Fruit fly (Drosophila melanogaster) whole organism, embryonic: ENCODE measurements around the gene CG9360.

Source experiments
- Atf-2 ChIP-seq: fragments of 200-800 bp; sonication (Bioruptor generic); optimal IDR thresholded peaks from 2 replicates; lab custom pipeline; 2016; ENCODE audit warnings: missing biosample characterization, missing genetic modification characterization
- Atf3 ChIP-seq: fragments of 200-800 bp; sonication (Bioruptor generic); optimal IDR thresholded peaks from 3 replicates; lab custom pipeline; 2016; ENCODE audit warnings: missing biosample characterization, missing genetic modification characterization
- CG14441 ChIP-seq: fragments of 200-800 bp; sonication (Bioruptor generic); IDR thresholded peaks from 2 replicates; pipeline ENCODE4 v1.3.6; 2022; ENCODE audit warnings: missing biosample characterization, missing genetic modification characterization
- CG14965 ChIP-seq: fragments of 200-800 bp; sonication (Bioruptor generic); optimal IDR thresholded peaks from 2 replicates; lab custom pipeline; 2016; ENCODE audit warnings: missing biosample characterization, missing genetic modification characterization, borderline replicate concordance
- CG1602 ChIP-seq: fragments of 200-800 bp; sonication (Bioruptor generic); optimal IDR thresholded peaks from 3 replicates; lab custom pipeline; 2016; ENCODE audit warnings: missing biosample characterization, missing genetic modification characterization
- CG16863 ChIP-seq: fragments of 200-800 bp; sonication (Bioruptor generic); optimal IDR thresholded peaks from 3 replicates; lab custom pipeline; 2016; ENCODE audit warnings: missing biosample characterization, missing genetic modification characterization
- CG17385 ChIP-seq: fragments of 200-800 bp; sonication (Bioruptor generic); optimal IDR thresholded peaks from 3 replicates; lab custom pipeline; 2018; ENCODE audit warnings: missing biosample characterization, mild to moderate bottlenecking, missing genetic modification characterization
- CG1832 ChIP-seq: fragments of 200-800 bp; sonication (Bioruptor generic); optimal IDR thresholded peaks from 2 replicates; lab custom pipeline; 2017; ENCODE audit warnings: missing biosample characterization, mild to moderate bottlenecking, missing genetic modification characterization, inconsistent platforms
- CG2116 ChIP-seq: fragments of 200-800 bp; sonication (Bioruptor generic); optimal IDR thresholded peaks from 3 replicates; lab custom pipeline; 2018; ENCODE audit warnings: missing biosample characterization, mild to moderate bottlenecking, missing genetic modification characterization
- CG2712 ChIP-seq: fragments of 200-800 bp; optimal IDR thresholded peaks from 3 replicates; lab custom pipeline; 2019; ENCODE audit warnings: missing biosample characterization, mild to moderate bottlenecking, missing genetic modification characterization, moderate library complexity
- CG30431 ChIP-seq: fragments of 200-800 bp; sonication (Bioruptor generic); optimal IDR thresholded peaks from 2 replicates; lab custom pipeline; 2017; ENCODE audit warnings: missing biosample characterization, missing genetic modification characterization
- CG31365 ChIP-seq: fragments of 200-800 bp; sonication (Bioruptor generic); optimal IDR thresholded peaks from 2 replicates; lab custom pipeline; 2018; ENCODE audit warnings: missing biosample characterization, mild to moderate bottlenecking, missing genetic modification characterization
- CG4617 ChIP-seq: fragments of 200-800 bp; sonication (Bioruptor generic); optimal IDR thresholded peaks from 3 replicates; lab custom pipeline; 2016; ENCODE audit warnings: missing biosample characterization, missing genetic modification characterization, borderline replicate concordance
- CG4854 ChIP-seq: fragments of 200-800 bp; sonication (Bioruptor generic); optimal IDR thresholded peaks from 2 replicates; lab custom pipeline; 2016; ENCODE audit warnings: missing biosample characterization, missing genetic modification characterization, inconsistent platforms
- CG5180 ChIP-seq: fragments of 200-800 bp; sonication (Bioruptor generic); optimal IDR thresholded peaks from 3 replicates; lab custom pipeline; 2017; ENCODE audit warnings: missing biosample characterization, missing genetic modification characterization, mild to moderate bottlenecking, moderate library complexity, missing genetic modification reagents
- CG6175 ChIP-seq: fragments of 200-800 bp; sonication (Bioruptor generic); IDR thresholded peaks from 3 replicates; pipeline ENCODE4 v1.3.6; 2022; ENCODE audit warnings: missing biosample characterization, missing genetic modification characterization
- CG6254 ChIP-seq: fragments of 200-800 bp; sonication (Bioruptor generic); optimal IDR thresholded peaks from 3 replicates; lab custom pipeline; 2017; ENCODE audit warnings: mild to moderate bottlenecking, missing biosample characterization, missing genetic modification reagents, missing genetic modification characterization
- CG7928 ChIP-seq: fragments of 200-800 bp; sonication (Bioruptor generic); optimal IDR thresholded peaks from 2 replicates; lab custom pipeline; 2017; ENCODE audit warnings: missing biosample characterization, mild to moderate bottlenecking, missing genetic modification characterization
- CrebB ChIP-seq: fragments of 200-800 bp; sonication (Bioruptor generic); optimal IDR thresholded peaks from 3 replicates; lab custom pipeline; 2018; ENCODE audit warnings: missing biosample characterization, mild to moderate bottlenecking, missing genetic modification characterization
- Drgx ChIP-seq: fragments of 200-800 bp; sonication (Bioruptor generic); IDR thresholded peaks from 2 replicates; pipeline ENCODE4 v1.3.6; 2022; ENCODE audit warnings: missing biosample characterization, missing genetic modification characterization
- E2f2 ChIP-seq: fragments of 200-800 bp; sonication (Bioruptor generic); IDR thresholded peaks from 2 replicates; pipeline ENCODE4 v1.3.6; 2022; ENCODE audit warnings: missing biosample characterization, missing genetic modification characterization
- Elba2 ChIP-seq: fragments of 200-800 bp; sonication (Bioruptor generic); optimal IDR thresholded peaks from 3 replicates; lab custom pipeline; 2016; ENCODE audit warnings: missing biosample characterization, missing genetic modification characterization
- HLH54F ChIP-seq: fragments of 200-800 bp; sonication (Bioruptor generic); optimal IDR thresholded peaks from 3 replicates; lab custom pipeline; 2016; ENCODE audit warnings: missing biosample characterization, missing genetic modification characterization
- Hr39 ChIP-seq: fragments of >200 bp; optimal IDR thresholded peaks from 2 replicates; lab custom pipeline; 2017
- Mrtf ChIP-seq: fragments of 200-800 bp; sonication (Bioruptor generic); IDR thresholded peaks from 3 replicates; pipeline ENCODE4 v1.3.6; 2022; ENCODE audit warnings: missing biosample characterization, missing genetic modification characterization
- Neu2 ChIP-seq: fragments of 200-800 bp; sonication (Bioruptor generic); optimal IDR thresholded peaks from 3 replicates; lab custom pipeline; 2016; ENCODE audit warnings: missing biosample characterization, missing genetic modification characterization, borderline replicate concordance
- NfI ChIP-seq: fragments of 200-800 bp; sonication (Bioruptor generic); optimal IDR thresholded peaks from 3 replicates; lab custom pipeline; 2018; ENCODE audit warnings: missing biosample characterization, mild to moderate bottlenecking, missing genetic modification characterization, moderate library complexity
- Optix ChIP-seq: fragments of 200-800 bp; sonication (Bioruptor generic); IDR thresholded peaks from 3 replicates; pipeline ENCODE4 v1.3.6; 2022; ENCODE audit warnings: missing biosample characterization, missing genetic modification characterization
- Rfx ChIP-seq: fragments of 200-800 bp; sonication (Bioruptor generic); IDR thresholded peaks from 2 replicates; pipeline ENCODE4 v1.3.6; 2022; ENCODE audit warnings: missing biosample characterization, missing genetic modification characterization
- Rx ChIP-seq: fragments of 200-800 bp; sonication (Bioruptor generic); IDR thresholded peaks from 2 replicates; pipeline ENCODE4 v1.3.6; 2022; ENCODE audit warnings: missing biosample characterization, missing genetic modification characterization
- Ssrp ChIP-seq: fragments of 200-800 bp; sonication (Bioruptor generic); optimal IDR thresholded peaks from 2 replicates; lab custom pipeline; 2018; ENCODE audit warnings: missing biosample characterization, mild to moderate bottlenecking, missing genetic modification characterization, moderate library complexity
- ato ChIP-seq: fragments of 200-800 bp; sonication (Bioruptor generic); IDR thresholded peaks from 2 replicates; pipeline ENCODE4 v1.3.6; 2022; ENCODE audit warnings: missing biosample characterization, missing genetic modification characterization; ENCODE audit not compliant: partially characterized antibody
- crp ChIP-seq, 2 experiments: fragments of 200-800 bp; sonication (Bioruptor generic); optimal IDR thresholded peaks; 2 replicates in 1 of 2; 3 replicates in 1 of 2; lab custom pipeline; 2017; ENCODE audit warnings: missing biosample characterization in 2 of 2, missing genetic modification characterization in 2 of 2, mild to moderate bottlenecking in 1 of 2, moderate library complexity in 1 of 2
- gro ChIP-seq: fragments of 200-800 bp; sonication (Bioruptor generic); optimal IDR thresholded peaks from 2 replicates; lab custom pipeline; 2016; ENCODE audit warnings: missing biosample characterization, missing genetic modification characterization
- jing ChIP-seq: fragments of 200-800 bp; sonication (Bioruptor generic); optimal IDR thresholded peaks from 2 replicates; lab custom pipeline; 2018; ENCODE audit warnings: missing biosample characterization, mild to moderate bottlenecking, missing genetic modification characterization
- lola ChIP-seq, 3 experiments: fragments of >200 bp in 2 of 3; fragments of 200-800 bp in 1 of 3; sonication (Bioruptor generic) in 1 of 3; optimal IDR thresholded peaks; 2 replicates each; lab custom pipeline; 2017 to 2019; ENCODE audit warnings: missing biosample characterization in 3 of 3, missing genetic modification characterization in 3 of 3, mild to moderate bottlenecking in 1 of 3, moderate library complexity in 1 of 3
- nerfin-2 ChIP-seq: fragments of 200-800 bp; sonication (Bioruptor generic); IDR thresholded peaks from 2 replicates; pipeline ENCODE4 v1.3.6; 2022; ENCODE audit warnings: missing biosample characterization, missing genetic modification characterization; ENCODE audit not compliant: partially characterized antibody
- otp ChIP-seq: fragments of 200-800 bp; sonication (Bioruptor generic); IDR thresholded peaks from 3 replicates; pipeline ENCODE4, ENCODE4 v1.3.6; 2022; ENCODE audit warnings: missing biosample characterization, missing genetic modification characterization
- peb ChIP-seq: fragments of 200-800 bp; sonication (Bioruptor generic); IDR thresholded peaks from 2 replicates; pipeline ENCODE4 v1.3.6; 2022; ENCODE audit warnings: missing biosample characterization, missing genetic modification characterization
- pros ChIP-seq: fragments of 200-800 bp; sonication (Bioruptor generic); optimal IDR thresholded peaks from 3 replicates; lab custom pipeline; 2019; ENCODE audit warnings: missing biosample characterization, mild to moderate bottlenecking, missing genetic modification characterization, moderate library complexity
- shn ChIP-seq: fragments of 200-800 bp; sonication (Bioruptor generic); optimal IDR thresholded peaks from 3 replicates; lab custom pipeline; 2016; ENCODE audit warnings: missing biosample characterization, missing genetic modification characterization
- sim ChIP-seq: fragments of 200-800 bp; sonication (Bioruptor generic); IDR thresholded peaks from 2 replicates; pipeline ENCODE4 v1.3.6; 2022; ENCODE audit warnings: missing biosample characterization, missing genetic modification characterization
- so ChIP-seq: fragments of 200-800 bp; sonication (Bioruptor generic); IDR thresholded peaks from 3 replicates; pipeline ENCODE4 v1.3.6; 2022; ENCODE audit warnings: missing biosample characterization, missing genetic modification characterization
- stc ChIP-seq: fragments of 200-800 bp; sonication (Bioruptor generic); IDR thresholded peaks from 2 replicates; pipeline ENCODE4 v1.3.6; 2022; ENCODE audit warnings: missing biosample characterization, missing genetic modification characterization
- tin ChIP-seq: fragments of 200-800 bp; sonication (Bioruptor generic); optimal IDR thresholded peaks from 3 replicates; lab custom pipeline; 2016; ENCODE audit warnings: missing biosample characterization, missing genetic modification characterization
- ttk ChIP-seq: fragments of 200-800 bp; sonication (Bioruptor generic); IDR thresholded peaks from 2 replicates; pipeline ENCODE4 v2.1.2; 2022; ENCODE audit warnings: missing biosample characterization, missing genetic modification characterization
- unc-4 ChIP-seq: fragments of 200-800 bp; sonication (Bioruptor generic); IDR thresholded peaks from 2 replicates; pipeline ENCODE4 v1.3.6; 2022; ENCODE audit warnings: missing biosample characterization, missing genetic modification characterization; ENCODE audit not compliant: partially characterized antibody
- usp ChIP-seq: fragments of >200 bp; optimal IDR thresholded peaks from 2 replicates; lab custom pipeline; 2017; ENCODE audit warnings: missing biosample characterization, missing genetic modification characterization
- wdn ChIP-seq: fragments of 200-800 bp; sonication (Bioruptor generic); IDR thresholded peaks from 2 replicates; pipeline ENCODE4 v1.3.6; 2022; ENCODE audit warnings: missing biosample characterization, missing genetic modification characterization

The CG9360 gene

dm6 chrX:11714529-11715262 is 49.7 kb downstream of the CG9360 start (continued):
- TF ChIP-seq ato (GFP tag; lab: Robert Waterston, UW) (peak; percentile 31; the same call in 1 of the 2 replicates), CG2712 (peak; percentile 56), Ssrp (tag; lab: Kevin White, UChicago) (peak; percentile 36), CrebB (tag; lab: Kevin White, UChicago) (no peak), pros (GFP tag; lab: Kevin White, UChicago) (peak; percentile 29), CG31365 (tag; lab: Kevin White, UChicago) (no peak), so (GFP tag; lab: Robert Waterston, UW) (0 out of 3 replicates have a peak, but pooled peaks have one; percentile 69), shn (peak; percentile 75), usp (GFP tag; lab: Kevin White, UChicago) (no peak), CG1602 (no peak), Neu2 (GFP tag; lab: Kevin White, UChicago) (peak; percentile 3), sim (GFP tag; lab: Robert Waterston, UW) (no peak), unc-4 (GFP tag; lab: Robert Waterston, UW) (peak; percentile 30), Mrtf (GFP tag; lab: Robert Waterston, UW) (peak; percentile 66), CG17385 (GFP tag; lab: Kevin White, UChicago) (peak; percentile 98), Hr39 (no peak), Atf3 (GFP tag; lab: Kevin White, UChicago) (peak; percentile 58), peb (GFP tag; lab: Robert Waterston, UW) (0 out of 2 replicates have a peak, but pooled peaks have one; percentile 21), CG14965 (GFP tag; lab: Kevin White, UChicago) (no peak), CG30431 (GFP tag; lab: Kevin White, UChicago) (peak; percentile 53), ttk (GFP tag; lab: Robert Waterston, UW) (peak; percentile 47; the same call in 1 of the 2 replicates), CG6175 (peak; percentile 88), E2f2 (peak; percentile 51), wdn (GFP tag; lab: Robert Waterston, UW) (peak; percentile 59; the same call in 1 of the 2 replicates), CG16863 (GFP tag; lab: Kevin White, UChicago) (peak; percentile 68), Rx (GFP tag; lab: Robert Waterston, UW) (peak; percentile 49; the same call in 1 of the 2 replicates), CG4617 (no peak), tin (GFP tag; lab: Kevin White, UChicago) (no peak), crp (GFP tag; optimal IDR thresholded peaks at IDR 0.05; lab: Kevin White, UChicago) (peak in 1 of 2 experiments; percentile 67), lola (GFP tag; optimal IDR thresholded peaks at IDR 0.05; lab: Kevin White, UChicago) (peak in 1 of 3 experiments; percentile 23), CG1832 (GFP tag; lab: Kevin White, UChicago) (peak; percentile 81), CG14441 (GFP tag; lab: Robert Waterston, UW) (peak; percentile 82), stc (GFP tag; lab: Robert Waterston, UW) (peak; percentile 73; the same call in 1 of the 2 replicates), HLH54F (GFP tag; lab: Kevin White, UChicago) (peak; percentile 85), CG7928 (GFP tag; lab: Kevin White, UChicago) (peak; percentile 37), Elba2 (GFP tag; lab: Kevin White, UChicago) (no peak), nerfin-2 (GFP tag; lab: Robert Waterston, UW) (no peak), otp (no peak; the same call in 2 of the 3 replicates), Optix (peak; percentile 62; the same call in 2 of the 3 replicates), gro (GFP tag; lab: Kevin White, UChicago) (peak; percentile 44), jing (GFP tag; lab: Kevin White, UChicago) (no peak), Rfx (GFP tag; lab: Robert Waterston, UW) (peak; percentile 84), Atf-2 (peak; percentile 1), CG2116 (GFP tag; lab: Kevin White, UChicago) (no peak), CG5180 (GFP tag; lab: Kevin White, UChicago) (peak; percentile 53), CG6254 (GFP tag; lab: Kevin White, UChicago) (peak; percentile 49), CG4854 (GFP tag; lab: Kevin White, UChicago) (peak; percentile 40), NfI (GFP tag; lab: Kevin White, UChicago) (peak; percentile 73), Drgx (GFP tag; lab: Robert Waterston, UW) (peak; percentile 59)
